Fruit fly (Drosophila melanogaster): ENCODE results near the gene Acsx4.

The Acsx4 gene

dm6 chr3R:19788770-19789169 is 5.4 kb downstream of the Acsx4 start:
- TF ChIP-seq tj (GFP tag; optimal IDR thresholded peaks at IDR 0.05) (no peak), Hr96 (GFP tag; optimal IDR thresholded peaks at IDR 0.05) (no peak), CG1620 (GFP tag; optimal IDR thresholded peaks at IDR 0.05) (no peak), CG14711 (tag; optimal IDR thresholded peaks at IDR 0.05) (no peak), ovo (GFP tag; optimal IDR thresholded peaks at IDR 0.05) (no peak), pad (GFP tag; optimal IDR thresholded peaks at IDR 0.05) (no peak), kay (GFP tag; ENCODE audit: borderline replicate concordance) (no peak), cnc (optimal IDR thresholded peaks at IDR 0.05) (no peak), CG12768 (GFP tag; optimal IDR thresholded peaks at IDR 0.05) (no peak), CG33017 (tag; optimal IDR thresholded peaks at IDR 0.05) (no peak), bab1 (GFP tag; optimal IDR thresholded peaks at IDR 0.05) (no peak), cic (GFP tag; optimal IDR thresholded peaks at IDR 0.05) (no peak), Clk (GFP tag; optimal IDR thresholded peaks at IDR 0.05) (no peak), Crg-1 (GFP tag; optimal IDR thresholded peaks at IDR 0.05) (no peak), CG7045 (GFP tag; optimal IDR thresholded peaks at IDR 0.05) (no peak), Mnt (GFP tag; optimal IDR thresholded peaks at IDR 0.05) (no peak), CG7101 (tag; optimal IDR thresholded peaks at IDR 0.05) (no peak), CG11617 (GFP tag; optimal IDR thresholded peaks at IDR 0.05) (no peak), CG5204 (GFP tag; optimal IDR thresholded peaks at IDR 0.05) (no peak), toe (GFP tag; optimal IDR thresholded peaks at IDR 0.05) (no peak)

dm6 chr3R:19789942-19790774 is 6.8 kb downstream of the Acsx4 start:
- no peak for TF ChIP-seq ovo (GFP tag; optimal IDR thresholded peaks at IDR 0.05)
- peak; percentile 22 for TF ChIP-seq tj (GFP tag; optimal IDR thresholded peaks at IDR 0.05)
- no peak for TF ChIP-seq CG14711 (tag; optimal IDR thresholded peaks at IDR 0.05)

- no peak for TF ChIP-seq cic (GFP tag; optimal IDR thresholded peaks at IDR 0.05)
- no peak for TF ChIP-seq CG7101 (tag; optimal IDR thresholded peaks at IDR 0.05)
- TF ChIP-seq CG11617 (GFP tag; optimal IDR thresholded peaks at IDR 0.05), result no peak
- no peak for TF ChIP-seq CG14711 (tag; optimal IDR thresholded peaks at IDR 0.05)
- TF ChIP-seq CG5204 (GFP tag; optimal IDR thresholded peaks at IDR 0.05), result no peak
- peak; percentile 79 for TF ChIP-seq tj (GFP tag; optimal IDR thresholded peaks at IDR 0.05)
- TF ChIP-seq Mnt (GFP tag; optimal IDR thresholded peaks at IDR 0.05), result no peak
- TF ChIP-seq CG12768 (GFP tag; optimal IDR thresholded peaks at IDR 0.05), result no peak
- peak in 1 of 2 experiments; percentile 4 for TF ChIP-seq cnc (optimal IDR thresholded peaks at IDR 0.05)
- TF ChIP-seq CG33017 (tag; optimal IDR thresholded peaks at IDR 0.05), result no peak
- no peak for TF ChIP-seq Crg-1 (GFP tag; optimal IDR thresholded peaks at IDR 0.05)
These were observed 7.7 kb downstream of the Acsx4 start for dm6 chr3R:19790805-19791572.

dm6 chr3R:19792697-19793096 is 9.4 kb downstream of the Acsx4 start:
- TF ChIP-seq Clk (GFP tag; optimal IDR thresholded peaks at IDR 0.05), result no peak

dm6 chr3R:19793661-19794060 is 10.3 kb downstream of the Acsx4 start:
- no peak for TF ChIP-seq Hr96 (GFP tag; optimal IDR thresholded peaks at IDR 0.05)
- no peak for TF ChIP-seq cnc (optimal IDR thresholded peaks at IDR 0.05)
- TF ChIP-seq CG7045 (GFP tag; optimal IDR thresholded peaks at IDR 0.05), result no peak
- TF ChIP-seq CG1620 (GFP tag; optimal IDR thresholded peaks at IDR 0.05), result no peak

dm6 chr3R:19795332-19795731 is 12.0 kb downstream of the Acsx4 start:
- TF ChIP-seq pad (GFP tag; optimal IDR thresholded peaks at IDR 0.05), result no peak

dm6 chr3R:19796835-19797234 is 13.5 kb downstream of the Acsx4 start:
- TF ChIP-seq Crg-1 (GFP tag; optimal IDR thresholded peaks at IDR 0.05) (no peak), CG1620 (GFP tag; optimal IDR thresholded peaks at IDR 0.05) (no peak), CG7101 (tag; optimal IDR thresholded peaks at IDR 0.05) (no peak), cic (GFP tag; optimal IDR thresholded peaks at IDR 0.05) (no peak), CG5204 (GFP tag; optimal IDR thresholded peaks at IDR 0.05) (no peak)

dm6 chr3R:19799614-19800013 is 16.3 kb downstream of the Acsx4 start:
- TF ChIP-seq Crg-1 (GFP tag; optimal IDR thresholded peaks at IDR 0.05), result no peak
- no peak for TF ChIP-seq ovo (GFP tag; optimal IDR thresholded peaks at IDR 0.05)
